Worm (Caenorhabditis elegans) whole organism, mixed stage, embryonic: ENCODE results near the gene clp-1.

Experiments used
- M03D4.4 ChIP-seq: sonication (generic microtip); optimal IDR thresholded peaks from 2 replicates; lab custom pipeline; 2017; ENCODE audit warnings: mild to moderate bottlenecking, missing genetic modification characterization, missing compliant biosample characterization
- bed-3 ChIP-seq: fragments of 200-800 bp; sonication (Bioruptor generic); optimal IDR thresholded peaks from 3 replicates; lab custom pipeline; 2018; ENCODE audit warnings: mild to moderate bottlenecking, missing genetic modification characterization, moderate library complexity, missing compliant biosample characterization
- blmp-1 ChIP-seq: fragments of 150-350 bp; optimal IDR thresholded peaks from 2 replicates; lab custom pipeline; 2014; ENCODE audit warnings: missing biosample characterization, missing genetic modification characterization
- ceh-39 ChIP-seq: fragments of 150-350 bp; optimal IDR thresholded peaks from 2 replicates; lab custom pipeline; 2014; ENCODE audit warnings: missing biosample characterization, missing genetic modification characterization
- ceh-83 ChIP-seq: fragments of 200-800 bp; sonication (Bioruptor generic); optimal IDR thresholded peaks from 2 replicates; lab custom pipeline; 2018; ENCODE audit warnings: mild to moderate bottlenecking, missing genetic modification characterization, missing compliant biosample characterization
- ces-1 ChIP-seq: fragments of 150-350 bp; optimal IDR thresholded peaks from 2 replicates; lab custom pipeline; 2014; ENCODE audit warnings: missing biosample characterization, missing genetic modification reagents, missing genetic modification characterization
- drap-1 ChIP-seq: fragments of 200-800 bp; sonication (Bioruptor generic); optimal IDR thresholded peaks from 3 replicates; lab custom pipeline; 2018; ENCODE audit warnings: mild to moderate bottlenecking, missing genetic modification characterization, missing compliant biosample characterization
- elt-1 ChIP-seq: sonication (generic microtip); optimal IDR thresholded peaks from 2 replicates; lab custom pipeline; 2017; ENCODE audit warnings: missing genetic modification characterization, mild to moderate bottlenecking, missing compliant biosample characterization, antibody characterized with exemption, moderate library complexity, borderline replicate concordance; ENCODE audit not compliant: insufficient read depth
- elt-3 ChIP-seq: fragments of 150-350 bp; optimal IDR thresholded peaks from 2 replicates; lab custom pipeline; 2014; ENCODE audit warnings: missing biosample characterization, missing genetic modification characterization
- ham-2 ChIP-seq: fragments of 200-800 bp; sonication (Bioruptor generic); optimal IDR thresholded peaks from 2 replicates; lab custom pipeline; 2018; ENCODE audit warnings: mild to moderate bottlenecking, missing genetic modification characterization, missing compliant biosample characterization
- lin-13 ChIP-seq: fragments of 150-350 bp; optimal IDR thresholded peaks from 2 replicates; lab custom pipeline; 2014; ENCODE audit warnings: missing biosample characterization, missing genetic modification characterization
- lsy-2 ChIP-seq: fragments of 150-350 bp; optimal IDR thresholded peaks from 2 replicates; lab custom pipeline; 2014; ENCODE audit warnings: missing biosample characterization, missing genetic modification characterization
- mab-5 ChIP-seq: fragments of 150-350 bp; optimal IDR thresholded peaks from 2 replicates; lab custom pipeline; 2014; ENCODE audit warnings: missing biosample characterization, missing genetic modification characterization
- mep-1 ChIP-seq: fragments of 150-350 bp; optimal IDR thresholded peaks from 2 replicates; lab custom pipeline; 2017; ENCODE audit warnings: missing biosample characterization, missing genetic modification reagents, missing genetic modification characterization, inconsistent platforms
- mls-2 ChIP-seq: sonication (generic microtip); optimal IDR thresholded peaks from 2 replicates; lab custom pipeline; 2016; ENCODE audit warnings: mild to moderate bottlenecking, missing genetic modification characterization, moderate library complexity, missing compliant biosample characterization
- nhr-12 ChIP-seq: fragments of 150-350 bp; optimal IDR thresholded peaks from 2 replicates; lab custom pipeline; 2014; ENCODE audit warnings: missing biosample characterization, missing genetic modification characterization
- nhr-2 ChIP-seq: fragments of 150-350 bp; optimal IDR thresholded peaks from 2 replicates; lab custom pipeline; 2014; ENCODE audit warnings: missing biosample characterization, missing genetic modification characterization
- nhr-28 ChIP-seq: fragments of 150-350 bp; optimal IDR thresholded peaks from 2 replicates; lab custom pipeline; 2014; ENCODE audit warnings: missing biosample characterization, missing genetic modification characterization
- nhr-76 ChIP-seq: sonication (generic microtip); optimal IDR thresholded peaks from 2 replicates; lab custom pipeline; 2017; ENCODE audit warnings: missing biosample characterization, missing genetic modification characterization
- pha-4 ChIP-seq: fragments of 150-350 bp; optimal IDR thresholded peaks from 2 replicates; lab custom pipeline; 2018; ENCODE audit warnings: missing biosample characterization, missing genetic modification reagents, missing genetic modification characterization
- sem-2 ChIP-seq: fragments of 200-800 bp; sonication (Bioruptor generic); optimal IDR thresholded peaks from 2 replicates; lab custom pipeline; 2018; ENCODE audit warnings: mild to moderate bottlenecking, missing genetic modification characterization, missing compliant biosample characterization
- snpc-4 ChIP-seq: fragments of 150-350 bp; optimal IDR thresholded peaks from 2 replicates; lab custom pipeline; 2014; ENCODE audit warnings: missing biosample characterization, missing genetic modification characterization
- sptf-1 ChIP-seq: sonication (generic microtip); optimal IDR thresholded peaks from 2 replicates; lab custom pipeline; 2017; ENCODE audit warnings: mild to moderate bottlenecking, missing genetic modification characterization, moderate library complexity, missing compliant biosample characterization
- unc-39 ChIP-seq: fragments of 150-350 bp; optimal IDR thresholded peaks from 2 replicates; lab custom pipeline; 2014; ENCODE audit warnings: missing biosample characterization, missing genetic modification characterization
- unc-62 ChIP-seq: fragments of 150-350 bp; optimal IDR thresholded peaks from 2 replicates; lab custom pipeline; 2014; ENCODE audit warnings: missing biosample characterization, missing genetic modification reagents, missing genetic modification characterization
- zip-8 ChIP-seq: fragments of 150-350 bp; optimal IDR thresholded peaks from 2 replicates; lab custom pipeline; 2014; ENCODE audit warnings: missing biosample characterization, missing genetic modification characterization
- ztf-11 ChIP-seq: fragments of 150-350 bp; optimal IDR thresholded peaks from 2 replicates; lab custom pipeline; 2014; ENCODE audit warnings: missing biosample characterization, missing genetic modification characterization

The clp-1 gene

ce11 chrIII:7977777-7978176 is 2.0 kb upstream of the clp-1 start, which contains the start of gene C06G4.4:
Gene C06G4.4 (minus strand): TSS chrIII:7977812.
- no peak for TF ChIP-seq drap-1 (GFP tag; lab: Kevin White, UChicago)
- no peak for TF ChIP-seq ceh-83 (GFP tag; lab: Kevin White, UChicago)
- TF ChIP-seq nhr-76 (tag; lab: Kevin White, UChicago) = no peak
- TF ChIP-seq ztf-11 (tag; lab: Kevin White, UChicago) = no peak
- no peak for TF ChIP-seq lin-13 (tag; lab: Kevin White, UChicago)
- TF ChIP-seq unc-62 (GFP tag; lab: Kevin White, UChicago) = no peak
- no peak for TF ChIP-seq lsy-2 (tag; lab: Kevin White, UChicago)
- no peak for TF ChIP-seq mab-5
- no peak for TF ChIP-seq M03D4.4 (tag; lab: Kevin White, UChicago)
- no peak for TF ChIP-seq bed-3 (GFP tag; lab: Kevin White, UChicago)
- no peak for TF ChIP-seq mls-2
- TF ChIP-seq elt-1 = no peak

- TF ChIP-seq elt-1 = no peak
- no peak for TF ChIP-seq snpc-4 (tag; lab: Kevin White, UChicago)
- no peak for TF ChIP-seq sem-2
- no peak for TF ChIP-seq mls-2
- TF ChIP-seq nhr-2 (tag; lab: Kevin White, UChicago) = no peak
Measured at ce11 chrIII:7978289-7978688, 1.5 kb upstream of the clp-1 start.

- TF ChIP-seq mab-5 (no peak), lin-13 (tag; lab: Kevin White, UChicago) (no peak), bed-3 (GFP tag; lab: Kevin White, UChicago) (no peak), ceh-83 (GFP tag; lab: Kevin White, UChicago) (no peak), elt-3 (tag; lab: Kevin White, UChicago) (no peak), pha-4 (tag; lab: Kevin White, UChicago) (no peak), ces-1 (GFP tag; lab: Kevin White, UChicago) (peak; percentile 18), mep-1 (tag; lab: Kevin White, UChicago) (no peak)
Measured at ce11 chrIII:7978723-7979122, 1.0 kb upstream of the clp-1 start.

- TF ChIP-seq ceh-39 (tag; lab: Kevin White, UChicago) (no peak), lsy-2 (tag; lab: Kevin White, UChicago) (no peak), unc-39 (tag; lab: Kevin White, UChicago) (no peak), blmp-1 (no peak), pha-4 (tag; lab: Kevin White, UChicago) (no peak), nhr-28 (tag; lab: Kevin White, UChicago) (no peak), ham-2 (GFP tag; lab: Kevin White, UChicago) (no peak), nhr-76 (tag; lab: Kevin White, UChicago) (no peak), nhr-12 (tag; lab: Kevin White, UChicago) (no peak)
- TF ChIP-seq, all 35 proteins: peak for 0
Measured at ce11 chrIII:7981233-7981632, 1.5 kb downstream of the clp-1 start.

- TF ChIP-seq unc-62 (GFP tag; lab: Kevin White, UChicago) (no peak), unc-39 (tag; lab: Kevin White, UChicago) (no peak), sptf-1 (tag; lab: Kevin White, UChicago) (no peak), blmp-1 (no peak), nhr-12 (tag; lab: Kevin White, UChicago) (no peak), snpc-4 (tag; lab: Kevin White, UChicago) (no peak)
- TF ChIP-seq, all 35 proteins: peak for 0
Measured at ce11 chrIII:7981938-7982337, 2.2 kb downstream of the clp-1 start.

ce11 chrIII:7986585-7987171 is 6.9 kb downstream of the clp-1 start, which contains the start of gene hrpk-2:
Gene hrpk-2 (plus strand): TSS chrIII:7987121.
- TF ChIP-seq nhr-2 (tag; lab: Kevin White, UChicago) = no peak
- TF ChIP-seq ceh-83 (GFP tag; lab: Kevin White, UChicago) = no peak
- TF ChIP-seq zip-8 (tag; lab: Kevin White, UChicago) = no peak
- TF ChIP-seq mls-2 = no peak
- TF ChIP-seq snpc-4 (tag; lab: Kevin White, UChicago) = no peak
- no peak for TF ChIP-seq nhr-76 (tag; lab: Kevin White, UChicago)
- no peak for TF ChIP-seq blmp-1
- no peak for TF ChIP-seq lin-13 (tag; lab: Kevin White, UChicago)
- TF ChIP-seq sem-2 = no peak
- TF ChIP-seq elt-3 (tag; lab: Kevin White, UChicago) = no peak
